Worm (Caenorhabditis elegans) whole organism, early embryonic: Measurements from ENCODE around the gene C52G5.3.

Experiments
- hmg-4 ChIP-seq: fragments of 200-800 bp; sonication (Bioruptor generic); optimal IDR thresholded peaks from 2 replicates; lab custom pipeline; 2018; ENCODE audit warnings: mild to moderate bottlenecking, missing genetic modification characterization, missing compliant biosample characterization
- pes-1 ChIP-seq: fragments of 200-800 bp; sonication (Bioruptor generic); IDR thresholded peaks from 2 replicates; pipeline ENCODE4 v1.3.6; 2022; ENCODE audit warnings: missing genetic modification reagents, missing genetic modification characterization, missing compliant biosample characterization

Gene C52G5.3

DNA sequence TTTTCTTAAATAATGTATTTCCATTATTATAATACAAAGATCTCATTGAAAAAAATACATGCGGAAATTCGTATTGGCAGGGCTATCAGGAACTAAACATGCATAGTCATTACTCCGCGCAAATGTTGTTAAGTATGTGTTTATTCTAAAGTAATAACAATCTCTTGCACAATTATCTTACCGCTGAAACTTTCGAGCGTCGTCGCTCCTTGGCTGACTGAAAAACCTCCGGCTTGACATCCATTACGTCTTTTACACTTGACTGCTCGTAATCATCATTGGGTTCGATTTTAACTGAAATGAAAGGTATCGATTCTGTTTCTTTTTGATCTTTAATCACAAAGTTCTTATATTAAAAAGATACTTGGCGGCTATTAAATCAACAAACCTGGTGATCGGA, 46.1 kb downstream of the C52G5.3 start:
- no peak for TF ChIP-seq pes-1 (GFP tag; lab: Robert Waterston, UW)
- TF ChIP-seq hmg-4: no peak
